ENCODE assay signal across 5 worm cellular contexts in genomic region chrX:14206321-14206720, ce11.
TF ChIP-seq lines count a peak whose summit lies in the region.

No protein-coding gene starts in this region.

TF ChIP-seq in whole organism, L1 larva, 84 proteins besides CTCF, POLR2A, EP300 and RAD21:
- TF ChIP-seq lin-15B (tag; optimal IDR thresholded peaks at IDR 0.05; lab: Kevin White, UChicago): no peak
- no peak for TF ChIP-seq efl-1 (optimal IDR thresholded peaks at IDR 0.05; lab: Kevin White, UChicago)
- TF ChIP-seq efl-1 (GFP tag; optimal IDR thresholded peaks at IDR 0.05 in 1 of 2; lab: Kevin White, UChicago): peak in 1 of 2 experiments; percentile 44
- TF ChIP-seq xbp-1 (tag; optimal IDR thresholded peaks at IDR 0.05; lab: Kevin White, UChicago): no peak
- peak; percentile 49 for TF ChIP-seq elt-2 (tag; optimal IDR thresholded peaks at IDR 0.05; lab: Kevin White, UChicago)
- TF ChIP-seq grh-1 (GFP tag; IDR thresholded peaks at IDR 0.05; lab: Robert Waterston, UW): no peak
- no peak for TF ChIP-seq fkh-8 (tag; optimal IDR thresholded peaks at IDR 0.05; lab: Kevin White, UChicago)
- peak in 1 of 2 experiments; percentile 16 for TF ChIP-seq lin-35 (GFP tag; optimal IDR thresholded peaks at IDR 0.05; lab: Kevin White, UChicago)
- no peak for TF ChIP-seq aly-2 (tag; optimal IDR thresholded peaks at IDR 0.05; lab: Kevin White, UChicago)
- no peak for TF ChIP-seq dpl-1 (GFP tag; optimal IDR thresholded peaks at IDR 0.05; lab: Kevin White, UChicago)
- TF ChIP-seq fkh-10 (GFP tag; optimal IDR thresholded peaks at IDR 0.05; lab: Kevin White, UChicago): no peak

TF ChIP-seq in whole organism, L2 larva, 48 proteins besides CTCF, POLR2A, EP300 and RAD21:
- TF ChIP-seq nhr-10 (tag; optimal IDR thresholded peaks at IDR 0.05; lab: Kevin White, UChicago) (no peak), fos-1 (tag; optimal IDR thresholded peaks at IDR 0.05; lab: Kevin White, UChicago) (peak; percentile 67)

TF ChIP-seq in whole organism, L3 larva, 47 proteins besides CTCF, POLR2A, EP300 and RAD21:
- peak; percentile 40 for TF ChIP-seq pqm-1 (tag; optimal IDR thresholded peaks at IDR 0.05; lab: Kevin White, UChicago)
- TF ChIP-seq pha-4 (tag; optimal IDR thresholded peaks at IDR 0.05; lab: Kevin White, UChicago): peak; percentile 29
- TF ChIP-seq aly-2 (tag; optimal IDR thresholded peaks at IDR 0.05; lab: Kevin White, UChicago): no peak
- peak; percentile 72 for TF ChIP-seq elt-2 (tag; optimal IDR thresholded peaks at IDR 0.05; lab: Kevin White, UChicago)
TF ChIP-seq in whole organism, L3 larva: peak in this region for 3.

TF ChIP-seq in whole organism, L4 larva, 104 proteins besides CTCF, POLR2A, EP300 and RAD21:
- TF ChIP-seq egl-43 (GFP tag; IDR thresholded peaks at IDR 0.05; lab: Robert Waterston, UW): no peak
- no peak for TF ChIP-seq hmg-1.1 (GFP tag; IDR thresholded peaks at IDR 0.05; lab: Robert Waterston, UW)
- no peak for TF ChIP-seq dmd-8 (GFP tag; IDR thresholded peaks at IDR 0.05; lab: Robert Waterston, UW)
- TF ChIP-seq aha-1 (tag; lab: Kevin White, UChicago): no peak
- no peak for TF ChIP-seq unc-62 (GFP tag; optimal IDR thresholded peaks at IDR 0.05 in 1 of 2; lab: Kevin White, UChicago)
- no peak for TF ChIP-seq unc-62 (tag; optimal IDR thresholded peaks at IDR 0.05; lab: Kevin White, UChicago)
- no peak for TF ChIP-seq dmd-9 (GFP tag; IDR thresholded peaks at IDR 0.05; lab: Robert Waterston, UW)
- TF ChIP-seq nhr-10 (tag; optimal IDR thresholded peaks at IDR 0.05; lab: Kevin White, UChicago): no peak
- no peak for TF ChIP-seq ceh-62 (tag; optimal IDR thresholded peaks at IDR 0.05; lab: Kevin White, UChicago)
- TF ChIP-seq skn-1 (tag; optimal IDR thresholded peaks at IDR 0.05; lab: Kevin White, UChicago): no peak
- TF ChIP-seq ztf-7 (tag; optimal IDR thresholded peaks at IDR 0.05; lab: Kevin White, UChicago): no peak
- no peak for TF ChIP-seq daf-16 (GFP tag; optimal IDR thresholded peaks at IDR 0.05; lab: Kevin White, UChicago)
- peak; percentile 69 for TF ChIP-seq daf-16 (tag; optimal IDR thresholded peaks at IDR 0.05; lab: Kevin White, UChicago)
- TF ChIP-seq lin-29 (GFP tag; IDR thresholded peaks at IDR 0.05; lab: Robert Waterston, UW): no peak
- peak; percentile 41; the same call in 1 of the 2 replicates for TF ChIP-seq lin-1 (GFP tag; IDR thresholded peaks at IDR 0.05; lab: Robert Waterston, UW)
- peak; percentile 48; the same call in 1 of the 2 replicates for TF ChIP-seq dmd-6 (GFP tag; IDR thresholded peaks at IDR 0.05; lab: Robert Waterston, UW)
- no peak for TF ChIP-seq T26A8.4 (GFP tag; IDR thresholded peaks at IDR 0.05; lab: Robert Waterston, UW)
- no peak for TF ChIP-seq php-3 (GFP tag; IDR thresholded peaks at IDR 0.05; lab: Robert Waterston, UW)
- no peak for TF ChIP-seq tag-97 (GFP tag; IDR thresholded peaks at IDR 0.05; lab: Robert Waterston, UW)
- TF ChIP-seq lim-7 (GFP tag; IDR thresholded peaks at IDR 0.05; lab: Robert Waterston, UW): no peak
- peak; percentile 64 for TF ChIP-seq pqm-1 (tag; optimal IDR thresholded peaks at IDR 0.05; lab: Kevin White, UChicago)
- TF ChIP-seq arid-1 (GFP tag; conservative IDR thresholded peaks at IDR 0.05; lab: Robert Waterston, UW): no peak
- TF ChIP-seq lin-15B (tag; optimal IDR thresholded peaks at IDR 0.05; lab: Kevin White, UChicago): no peak
- no peak for TF ChIP-seq nhr-76 (tag; optimal IDR thresholded peaks at IDR 0.05; lab: Kevin White, UChicago)
- no peak for TF ChIP-seq Y5F2A.4 (GFP tag; optimal IDR thresholded peaks at IDR 0.05; lab: Kevin White, UChicago)
- TF ChIP-seq ZK546.5 (tag; optimal IDR thresholded peaks at IDR 0.05; lab: Kevin White, UChicago): no peak
- TF ChIP-seq mdt-29 (GFP tag; IDR thresholded peaks at IDR 0.05; lab: Robert Waterston, UW): no peak
- no peak for TF ChIP-seq ceh-20 (GFP tag; IDR thresholded peaks at IDR 0.05; lab: Robert Waterston, UW)
- TF ChIP-seq lin-39 (tag; optimal IDR thresholded peaks at IDR 0.05; lab: Kevin White, UChicago): no peak
- TF ChIP-seq nhr-48 (tag; optimal IDR thresholded peaks at IDR 0.05; lab: Kevin White, UChicago): no peak
- TF ChIP-seq madf-5 (GFP tag; IDR thresholded peaks at IDR 0.05; lab: Robert Waterston, UW): no peak
- no peak for TF ChIP-seq Y75B8A.6 (GFP tag; IDR thresholded peaks at IDR 0.05; lab: Robert Waterston, UW)
- peak; percentile 53 for TF ChIP-seq nhr-28 (tag; optimal IDR thresholded peaks at IDR 0.05; lab: Kevin White, UChicago)
- no peak for TF ChIP-seq unc-130 (GFP tag; optimal IDR thresholded peaks at IDR 0.05; lab: Kevin White, UChicago)
- peak; percentile 42 for TF ChIP-seq hlh-11 (tag; optimal IDR thresholded peaks at IDR 0.05; lab: Kevin White, UChicago)
- TF ChIP-seq dve-1 (tag; optimal IDR thresholded peaks at IDR 0.05; lab: Kevin White, UChicago; ENCODE audit: insufficient read depth): peak; percentile 36

TF ChIP-seq in whole organism, young adult, 124 proteins besides CTCF, POLR2A, EP300 and RAD21:
- TF ChIP-seq nhr-80 (tag; optimal IDR thresholded peaks at IDR 0.05; lab: Kevin White, UChicago): peak; percentile 66
- no peak for TF ChIP-seq snpc-1.1 (tag; optimal IDR thresholded peaks at IDR 0.05; lab: Kevin White, UChicago; ENCODE audit: insufficient read depth)
- no peak for TF ChIP-seq lsy-27 (tag; optimal IDR thresholded peaks at IDR 0.05; lab: Kevin White, UChicago; ENCODE audit: borderline replicate concordance, insufficient read depth)
